Fruit fly (Drosophila melanogaster): Measurements from ENCODE around the gene srp.

DNA sequence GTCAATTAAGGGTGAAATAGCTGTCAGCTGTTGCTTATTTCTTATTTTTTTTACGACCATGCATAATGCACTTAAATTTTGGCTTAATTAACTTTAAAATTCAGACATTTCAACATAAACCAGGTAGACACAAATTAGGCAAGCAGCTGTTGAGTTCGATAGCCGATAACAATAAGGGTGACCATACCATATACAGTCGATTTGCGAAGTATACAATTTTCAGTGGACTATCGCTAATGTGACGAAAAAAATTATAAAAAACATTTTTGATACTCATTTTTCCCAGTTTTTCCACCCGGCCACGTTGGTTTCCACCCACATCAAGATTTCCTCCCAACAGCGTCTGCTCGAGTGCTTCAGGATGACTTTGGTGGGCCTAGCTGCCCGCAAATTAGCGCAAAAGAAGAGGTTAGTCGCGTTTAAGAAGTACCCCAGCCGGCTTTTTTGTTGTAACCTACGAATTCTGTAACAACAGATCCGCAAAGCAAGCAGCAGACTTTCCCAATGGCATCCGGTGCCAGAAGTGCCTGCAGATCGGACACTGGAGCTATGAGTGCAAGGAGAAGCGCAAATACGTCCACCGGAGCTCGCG lies 22.2 kb upstream of the srp start, which contains the start of the genes CG4287 and CG5516:
- TF ChIP-seq Sin3A (optimal IDR thresholded peaks at IDR 0.05) (no peak), insv (optimal IDR thresholded peaks at IDR 0.05) (no peak), psq (optimal IDR thresholded peaks at IDR 0.05) (no peak), h (optimal IDR thresholded peaks at IDR 0.05) (no peak), Myc (optimal IDR thresholded peaks at IDR 0.05) (no peak)

Measured in Kc167 (cell line).